Worm (Caenorhabditis elegans) whole organism, L3 larva: ENCODE data around the gene F37C12.14.

Source experiments
- ZK546.5 ChIP-seq: sonication (generic microtip); optimal IDR thresholded peaks from 2 replicates; lab custom pipeline; 2017; ENCODE audit warnings: missing biosample characterization, missing genetic modification characterization
- aly-2 ChIP-seq: fragments of 150-350 bp; optimal IDR thresholded peaks from 2 replicates; lab custom pipeline; 2014; ENCODE audit warnings: missing biosample characterization, missing genetic modification characterization
- ceh-16 ChIP-seq: sonication (generic microtip); optimal IDR thresholded peaks from 2 replicates; lab custom pipeline; 2017; ENCODE audit warnings: missing biosample characterization, missing genetic modification characterization
- ceh-28 ChIP-seq: fragments of 150-350 bp; optimal IDR thresholded peaks from 2 replicates; lab custom pipeline; 2014; ENCODE audit warnings: missing biosample characterization, missing genetic modification reagents, missing genetic modification characterization
- ceh-9 ChIP-seq: sonication (generic microtip); optimal IDR thresholded peaks from 2 replicates; lab custom pipeline; 2018; ENCODE audit warnings: missing biosample characterization, missing genetic modification characterization
- egl-27 ChIP-seq: sonication (generic microtip); optimal IDR thresholded peaks from 4 replicates; lab custom pipeline; 2017; ENCODE audit warnings: missing biosample characterization, missing genetic modification reagents, missing genetic modification characterization
- egl-5 ChIP-seq: fragments of 150-350 bp; optimal IDR thresholded peaks from 2 replicates; lab custom pipeline; 2017; ENCODE audit warnings: missing biosample characterization, missing genetic modification reagents, missing genetic modification characterization, inconsistent platforms
- elt-1 ChIP-seq: fragments of 150-350 bp; optimal IDR thresholded peaks from 2 replicates; lab custom pipeline; 2014; ENCODE audit warnings: missing biosample characterization, missing genetic modification characterization
- elt-2 ChIP-seq: sonication (generic microtip); optimal IDR thresholded peaks from 2 replicates; lab custom pipeline; 2016; ENCODE audit warnings: missing genetic modification reagents, mild to moderate bottlenecking, missing genetic modification characterization, missing compliant biosample characterization
- elt-3 ChIP-seq, 3 experiments: fragments of 150-350 bp in 1 of 3; sonication (generic microtip) in 2 of 3; optimal IDR thresholded peaks; 2 replicates in 2 of 3; 4 replicates in 1 of 3; lab custom pipeline; 2014 to 2017; ENCODE audit warnings: missing biosample characterization in 3 of 3, missing genetic modification characterization in 3 of 3
- fkh-10 ChIP-seq: sonication (generic microtip); optimal IDR thresholded peaks from 2 replicates; lab custom pipeline; 2017; ENCODE audit warnings: missing biosample characterization, missing genetic modification reagents, missing genetic modification characterization
- hmg-11 ChIP-seq: sonication (generic microtip); optimal IDR thresholded peaks from 2 replicates; lab custom pipeline; 2016; ENCODE audit warnings: missing genetic modification characterization, missing compliant biosample characterization
- lin-15B ChIP-seq: fragments of 150-350 bp; optimal IDR thresholded peaks from 2 replicates; lab custom pipeline; 2014; ENCODE audit warnings: missing biosample characterization, missing genetic modification characterization
- lsy-12 ChIP-seq: sonication (generic microtip); optimal IDR thresholded peaks from 2 replicates; lab custom pipeline; 2016; ENCODE audit warnings: mild to moderate bottlenecking, missing genetic modification characterization, missing compliant biosample characterization
- mdl-1 ChIP-seq: fragments of 150-350 bp; optimal IDR thresholded peaks from 2 replicates; lab custom pipeline; 2014; ENCODE audit warnings: missing biosample characterization, missing genetic modification characterization
- nfya-1 ChIP-seq: sonication (generic microtip); optimal IDR thresholded peaks from 2 replicates; lab custom pipeline; 2017; ENCODE audit warnings: missing genetic modification characterization, mild to moderate bottlenecking, missing compliant biosample characterization, antibody characterized with exemption, moderate library complexity; ENCODE audit not compliant: insufficient read depth
- nhr-12 ChIP-seq: fragments of 150-350 bp; optimal IDR thresholded peaks from 2 replicates; lab custom pipeline; 2014; ENCODE audit warnings: missing biosample characterization, missing genetic modification characterization
- nhr-23 ChIP-seq: fragments of 150-350 bp; optimal IDR thresholded peaks from 2 replicates; lab custom pipeline; 2014; ENCODE audit warnings: missing biosample characterization, missing genetic modification reagents, missing genetic modification characterization
- nhr-237 ChIP-seq: fragments of 150-350 bp; optimal IDR thresholded peaks from 2 replicates; lab custom pipeline; 2014; ENCODE audit warnings: missing biosample characterization, missing genetic modification characterization
- nhr-25 ChIP-seq: sonication (generic microtip); optimal IDR thresholded peaks from 2 replicates; lab custom pipeline; 2017; ENCODE audit warnings: missing biosample characterization, missing genetic modification characterization
- nhr-43 ChIP-seq: sonication (generic microtip); optimal IDR thresholded peaks from 2 replicates; lab custom pipeline; 2016; ENCODE audit warnings: mild to moderate bottlenecking, missing genetic modification characterization, missing compliant biosample characterization; ENCODE audit not compliant: poor library complexity, severe bottlenecking
- nhr-67 ChIP-seq: fragments of 150-350 bp; optimal IDR thresholded peaks from 2 replicates; lab custom pipeline; 2014; ENCODE audit warnings: missing biosample characterization, missing genetic modification characterization
- nhr-76 ChIP-seq: fragments of 150-350 bp; sonication (generic microtip); optimal IDR thresholded peaks from 5 replicates; lab custom pipeline; 2014; ENCODE audit warnings: missing biosample characterization, missing genetic modification characterization
- nhr-77 ChIP-seq: fragments of 150-350 bp; optimal IDR thresholded peaks from 2 replicates; lab custom pipeline; 2014; ENCODE audit warnings: missing biosample characterization, missing genetic modification characterization
- pha-4 ChIP-seq: fragments of 150-350 bp; optimal IDR thresholded peaks from 2 replicates; lab custom pipeline; 2014; ENCODE audit warnings: missing biosample characterization, missing genetic modification reagents, missing genetic modification characterization
- pqm-1 ChIP-seq: fragments of 150-350 bp; optimal IDR thresholded peaks from 2 replicates; lab custom pipeline; 2017; ENCODE audit warnings: missing biosample characterization, missing genetic modification characterization, inconsistent platforms
- sea-2 ChIP-seq: fragments of 150-350 bp; sonication (generic microtip); optimal IDR thresholded peaks from 4 replicates; lab custom pipeline; 2014; ENCODE audit warnings: missing biosample characterization, missing genetic modification reagents, missing genetic modification characterization
- skn-1 ChIP-seq: fragments of 150-350 bp; optimal IDR thresholded peaks from 2 replicates; lab custom pipeline; 2014; ENCODE audit warnings: missing biosample characterization, missing genetic modification characterization
- tbx-2 ChIP-seq: sonication (generic microtip); optimal IDR thresholded peaks from 2 replicates; lab custom pipeline; 2016; ENCODE audit warnings: mild to moderate bottlenecking, missing genetic modification characterization, missing compliant biosample characterization
- unc-39 ChIP-seq: sonication (generic microtip); optimal IDR thresholded peaks from 4 replicates; lab custom pipeline; 2017; ENCODE audit warnings: missing biosample characterization, missing genetic modification characterization
- unc-62 ChIP-seq: fragments of 150-350 bp; sonication (generic microtip); optimal IDR thresholded peaks from 4 replicates; lab custom pipeline; 2014; ENCODE audit warnings: missing biosample characterization, missing genetic modification reagents, missing genetic modification characterization
- ztf-11 ChIP-seq: fragments of 150-350 bp; optimal IDR thresholded peaks from 2 replicates; lab custom pipeline; 2014; ENCODE audit warnings: missing biosample characterization, missing genetic modification characterization
- ztf-4 ChIP-seq: fragments of 150-350 bp; optimal IDR thresholded peaks from 2 replicates; lab custom pipeline; 2014; ENCODE audit warnings: missing biosample characterization, missing genetic modification characterization

Gene F37C12.14

ce11 chrIII:7152569-7152968 lies 32.8 kb downstream of the F37C12.14 start:
- TF ChIP-seq hmg-11 (no peak), pha-4 (tag; lab: Kevin White, UChicago) (no peak), ceh-28 (no peak), nhr-23 (peak; percentile 37), nhr-67 (tag; lab: Kevin White, UChicago) (no peak), ztf-11 (tag; lab: Kevin White, UChicago) (no peak), sea-2 (no peak)

- TF ChIP-seq nhr-77 (tag; lab: Kevin White, UChicago) = no peak
- no peak for TF ChIP-seq nhr-67 (tag; lab: Kevin White, UChicago)
- no peak for TF ChIP-seq nhr-25 (tag; lab: Kevin White, UChicago)
- TF ChIP-seq ztf-4 (tag; lab: Kevin White, UChicago) = no peak
- TF ChIP-seq aly-2 = no peak
- TF ChIP-seq unc-62 (GFP tag; lab: Kevin White, UChicago) = no peak
- TF ChIP-seq lsy-12 (tag; lab: Kevin White, UChicago) = no peak
- TF ChIP-seq egl-5 = no peak
- TF ChIP-seq pqm-1 (tag; lab: Kevin White, UChicago) = no peak
- no peak for TF ChIP-seq nhr-12 (tag; lab: Kevin White, UChicago)
- no peak for TF ChIP-seq pha-4 (tag; lab: Kevin White, UChicago)
- TF ChIP-seq nhr-23 = no peak
- TF ChIP-seq lin-15B = no peak
- TF ChIP-seq egl-27 = no peak
- TF ChIP-seq, all 47 proteins: peak for 0
Measured at ce11 chrIII:7150162-7150561, 35.2 kb downstream of the F37C12.14 start.

ce11 chrIII:7148191-7148590 lies 37.2 kb downstream of the F37C12.14 start:
- TF ChIP-seq ceh-28 = no peak
- TF ChIP-seq ceh-9 (tag; lab: Kevin White, UChicago) = no peak
- no peak for TF ChIP-seq elt-3 (tag; optimal IDR thresholded peaks at IDR 0.05; lab: Kevin White, UChicago)
- no peak for TF ChIP-seq lin-15B
- no peak for TF ChIP-seq ztf-4 (tag; lab: Kevin White, UChicago)
- TF ChIP-seq ZK546.5 (tag; lab: Kevin White, UChicago) = no peak

- TF ChIP-seq nhr-43 = no peak
- no peak for TF ChIP-seq ztf-4 (tag; lab: Kevin White, UChicago)
- no peak for TF ChIP-seq nhr-76
- TF ChIP-seq elt-1 (tag; lab: Kevin White, UChicago) = no peak
- no peak for TF ChIP-seq nhr-237 (tag; lab: Kevin White, UChicago)
- no peak for TF ChIP-seq ceh-16 (tag; lab: Kevin White, UChicago)
- no peak for TF ChIP-seq fkh-10
- no peak for TF ChIP-seq ZK546.5 (tag; lab: Kevin White, UChicago)
- no peak for TF ChIP-seq mdl-1 (tag; lab: Kevin White, UChicago)
- TF ChIP-seq aly-2 = no peak
- no peak for TF ChIP-seq tbx-2 (tag; lab: Kevin White, UChicago)
- no peak for TF ChIP-seq egl-5
- TF ChIP-seq pqm-1 (tag; lab: Kevin White, UChicago) = no peak
- no peak for TF ChIP-seq unc-39 (tag; lab: Kevin White, UChicago)
- TF ChIP-seq unc-62 (GFP tag; lab: Kevin White, UChicago) = no peak
- TF ChIP-seq, all 47 proteins: peak for 0
Measured at ce11 chrIII:7146341-7146740, 39.0 kb downstream of the F37C12.14 start.

- TF ChIP-seq tbx-2 (tag; lab: Kevin White, UChicago) (no peak), unc-39 (tag; lab: Kevin White, UChicago) (no peak), unc-62 (GFP tag; lab: Kevin White, UChicago) (no peak), ceh-9 (tag; lab: Kevin White, UChicago) (no peak), elt-2 (tag; lab: Kevin White, UChicago) (no peak), hmg-11 (no peak), aly-2 (no peak), nhr-77 (tag; lab: Kevin White, UChicago) (no peak), nfya-1 (tag; lab: Kevin White, UChicago) (no peak), nhr-23 (no peak), ztf-4 (tag; lab: Kevin White, UChicago) (no peak), sea-2 (no peak), fkh-10 (no peak), skn-1 (tag; lab: Kevin White, UChicago) (no peak), lsy-12 (tag; lab: Kevin White, UChicago) (no peak), egl-27 (no peak), nhr-43 (no peak)
Measured at ce11 chrIII:7144749-7145148, 40.6 kb downstream of the F37C12.14 start, which contains the start of gene glr-2. glr-2 (minus strand) TSS chrIII:7144959.
